Worm (Caenorhabditis elegans): ENCODE data around the gene set-11.
"Not testable (repeated sequence)": the region's sequence is repeated elsewhere in the genome, so short reads cannot be mapped to it uniquely, and the experiment has no call there.

Gene set-11

DNA sequence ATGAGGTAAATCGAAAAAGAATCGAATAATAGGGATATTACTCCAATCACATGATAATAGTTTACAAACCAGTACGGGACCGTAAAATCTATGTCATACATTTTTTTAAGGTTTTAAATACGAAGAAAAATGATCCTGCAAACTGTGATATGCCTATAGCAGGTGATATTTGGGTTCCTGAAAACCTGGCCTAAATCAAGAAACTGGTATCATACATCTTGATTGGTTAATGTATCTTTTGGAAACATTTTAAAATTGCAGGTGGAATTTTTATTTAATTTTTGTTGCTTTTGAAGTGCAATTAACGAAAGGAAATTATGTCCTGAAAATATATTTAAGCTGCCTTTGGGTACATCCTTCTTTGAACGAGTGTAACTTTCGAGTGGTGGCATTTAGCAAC, 7.9 kb upstream of the set-11 start, which contains the start of gene sri-61:
TSS of gene sri-61 (minus strand) at position 101 of the 400 bp plus-strand sequence.
- no peak for TF ChIP-seq ztf-23 (GFP tag; IDR thresholded peaks at IDR 0.05)
- TF ChIP-seq flt-1 (GFP tag; IDR thresholded peaks at IDR 0.05), result no peak
- no peak for TF ChIP-seq ref-1 (GFP tag; conservative IDR thresholded peaks at IDR 0.05)
- TF ChIP-seq med-1 (GFP tag; optimal IDR thresholded peaks at IDR 0.05; ENCODE audit: insufficient read depth), result no peak
- no peak for TF ChIP-seq ztf-29 (GFP tag; IDR thresholded peaks at IDR 0.05)
- no peak for TF ChIP-seq tab-1 (GFP tag; IDR thresholded peaks at IDR 0.05)
- TF ChIP-seq T22C8.4 (GFP tag; IDR thresholded peaks at IDR 0.05), result no peak

DNA sequence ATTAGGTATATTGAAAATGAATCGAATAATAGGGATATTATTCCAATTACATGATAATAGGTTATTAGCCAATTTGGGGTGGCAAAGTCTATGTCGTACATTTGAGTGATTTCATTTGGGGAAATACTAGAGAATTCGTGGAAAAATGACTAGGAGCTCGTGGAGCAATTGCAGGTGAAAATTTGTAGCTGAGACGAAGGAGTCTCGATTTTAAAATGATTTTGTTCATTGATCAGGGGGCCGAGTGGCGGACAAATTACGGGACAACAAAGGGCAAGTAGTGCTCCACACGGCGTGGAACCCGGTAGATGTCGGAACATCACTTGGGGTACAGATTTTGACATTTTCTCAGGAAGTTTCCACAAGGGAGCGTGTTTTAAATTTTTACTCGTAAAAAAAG, 6.0 kb upstream of the set-11 start, which contains the start of gene sri-62:
TSS of gene sri-62 (minus strand) at position 101 of the 400 bp plus-strand sequence.
- TF ChIP-seq T22C8.4 (GFP tag; IDR thresholded peaks at IDR 0.05), result no peak
- no peak for TF ChIP-seq ref-1 (GFP tag; conservative IDR thresholded peaks at IDR 0.05)
- TF ChIP-seq cog-1 (tag; optimal IDR thresholded peaks at IDR 0.05), result no peak
- no peak for TF ChIP-seq flt-1 (GFP tag; IDR thresholded peaks at IDR 0.05)
- no peak for TF ChIP-seq ztf-29 (GFP tag; IDR thresholded peaks at IDR 0.05)
- TF ChIP-seq tab-1 (GFP tag; IDR thresholded peaks at IDR 0.05), result no peak
- TF ChIP-seq ztf-23 (GFP tag; IDR thresholded peaks at IDR 0.05), result no peak

DNA sequence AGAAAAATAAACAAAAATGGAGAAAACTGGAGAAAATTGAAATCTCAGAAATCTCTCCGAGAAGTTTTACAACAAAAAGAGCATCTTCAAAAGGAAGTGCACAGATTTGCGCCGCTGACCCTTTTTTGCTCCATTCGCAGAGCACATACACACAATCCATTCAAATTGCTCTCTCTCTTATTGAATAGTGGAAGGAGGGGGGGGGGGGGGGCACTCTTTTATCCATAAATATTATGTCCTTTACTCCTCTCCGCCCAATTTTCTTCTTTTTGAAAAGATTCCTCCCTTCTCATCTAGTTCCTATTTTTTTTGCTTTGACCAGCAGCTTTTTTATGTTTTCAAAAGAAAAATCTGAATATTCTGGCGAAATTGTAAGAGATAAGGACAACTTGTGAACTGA, 2.7 kb upstream of the set-11 start:
- TF ChIP-seq cog-1 (tag; optimal IDR thresholded peaks at IDR 0.05), result no peak
- no peak for TF ChIP-seq ztf-29 (GFP tag; IDR thresholded peaks at IDR 0.05)
- TF ChIP-seq klf-2 (GFP tag; conservative IDR thresholded peaks at IDR 0.05), result no peak
- TF ChIP-seq T22C8.4 (GFP tag; IDR thresholded peaks at IDR 0.05), result no peak
- no peak for TF ChIP-seq ztf-23 (GFP tag; IDR thresholded peaks at IDR 0.05)
- TF ChIP-seq ref-1 (GFP tag; conservative IDR thresholded peaks at IDR 0.05), result no peak
- TF ChIP-seq flt-1 (GFP tag; IDR thresholded peaks at IDR 0.05), result no peak
- TF ChIP-seq tab-1 (GFP tag; IDR thresholded peaks at IDR 0.05), result no peak

DNA sequence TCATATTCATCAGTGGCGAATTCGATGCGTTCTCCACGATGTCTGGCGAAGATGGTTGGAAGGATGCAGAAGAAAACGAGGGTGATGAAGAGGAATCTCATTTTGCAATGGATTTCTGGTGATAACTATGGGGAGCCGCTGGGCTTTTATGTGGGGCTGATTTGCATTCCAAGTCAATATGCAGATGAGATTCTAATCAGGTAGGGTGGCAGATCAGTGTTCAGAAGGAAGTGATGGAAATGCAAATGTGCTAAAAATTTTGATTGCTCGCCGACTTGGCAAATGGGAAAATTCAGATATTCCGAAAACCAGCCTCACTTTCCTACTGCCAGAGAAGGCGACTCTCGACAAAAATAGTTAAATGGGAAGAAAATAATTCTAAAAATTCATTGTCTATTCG, 2.3 kb downstream of the set-11 start, which contains the start of gene nspf-3:
TSS of gene nspf-3 (minus strand) at position 101 of the 400 bp plus-strand sequence.
- TF ChIP-seq klf-2 (GFP tag; conservative IDR thresholded peaks at IDR 0.05), result no peak
- TF ChIP-seq T22C8.4 (GFP tag; IDR thresholded peaks at IDR 0.05), result no peak
- TF ChIP-seq ref-1 (GFP tag; conservative IDR thresholded peaks at IDR 0.05), result no peak
- no peak for TF ChIP-seq ztf-23 (GFP tag; IDR thresholded peaks at IDR 0.05)
- no peak for TF ChIP-seq tab-1 (GFP tag; IDR thresholded peaks at IDR 0.05)
- no peak for TF ChIP-seq flt-1 (GFP tag; IDR thresholded peaks at IDR 0.05)
- TF ChIP-seq cog-1 (tag; optimal IDR thresholded peaks at IDR 0.05), result no peak
- no peak for TF ChIP-seq med-1 (GFP tag; optimal IDR thresholded peaks at IDR 0.05; ENCODE audit: insufficient read depth)
- TF ChIP-seq ztf-29 (GFP tag; IDR thresholded peaks at IDR 0.05), result no peak

DNA sequence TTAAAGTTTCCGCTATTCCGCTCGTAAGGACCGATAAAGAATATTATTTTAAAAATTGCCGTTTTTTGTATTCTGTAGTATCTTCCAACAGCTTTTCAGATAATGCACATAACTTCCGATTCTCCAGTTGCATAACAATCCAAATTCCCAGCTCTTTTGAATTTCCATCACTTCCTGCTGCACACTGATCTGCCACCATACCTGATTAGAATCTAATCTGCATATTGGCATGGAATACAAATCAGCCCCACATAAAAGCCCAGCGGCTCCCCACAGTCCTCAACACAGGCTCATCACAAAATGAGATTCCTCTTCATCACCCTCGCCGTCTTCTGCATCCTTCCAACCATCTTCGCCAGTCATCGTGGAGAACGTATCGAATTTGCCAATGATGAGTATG, 3.8 kb downstream of the set-11 start, which contains the start of gene nspf-2:
TSS of gene nspf-2 (plus strand) at position 301 of the 400 bp plus-strand sequence.
- not testable (repeated sequence) for TF ChIP-seq klf-2 (GFP tag; conservative IDR thresholded peaks at IDR 0.05); ztf-29 (GFP tag; IDR thresholded peaks at IDR 0.05); tab-1 (GFP tag; IDR thresholded peaks at IDR 0.05)

DNA sequence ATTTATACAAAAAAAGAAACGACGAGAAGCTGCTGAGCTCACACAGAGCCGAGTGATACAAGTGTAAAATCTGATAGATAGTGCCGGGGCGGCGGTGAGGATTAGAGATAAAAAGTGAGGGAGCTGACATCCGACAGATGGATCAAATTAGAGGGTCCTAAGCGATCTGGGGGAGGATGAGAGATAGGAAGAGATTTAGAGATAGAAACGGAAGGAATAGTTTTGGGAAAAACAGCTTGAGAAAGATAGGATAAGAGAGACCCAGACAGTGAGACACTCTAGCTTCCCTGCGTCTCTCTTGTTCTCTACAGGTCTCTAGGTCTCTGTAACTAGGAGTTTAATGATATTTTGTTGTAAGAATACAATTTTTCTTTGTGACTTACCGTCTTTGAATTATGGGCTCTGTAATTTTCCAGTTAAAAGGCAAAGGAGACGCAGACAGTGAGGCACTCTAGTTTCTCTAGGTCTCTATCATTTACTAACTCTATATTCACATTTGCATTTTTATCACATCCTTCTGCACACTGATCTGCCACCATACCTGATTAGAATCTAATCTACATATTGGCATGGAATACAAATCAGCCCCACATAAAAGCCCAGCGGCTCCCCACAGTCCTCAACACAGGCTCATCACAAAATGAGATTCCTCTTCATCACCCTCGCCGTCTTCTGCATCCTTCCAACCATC, 5.2 kb downstream of the set-11 start, which contains the start of the genes sup-9 and nspf-1:
TSS of gene sup-9 (minus strand) at position 43 of the 691 bp plus-strand sequence.
TSS of gene nspf-1 (plus strand) at position 641 of the 691 bp plus-strand sequence.
- TF ChIP-seq cog-1 (tag; optimal IDR thresholded peaks at IDR 0.05) (no peak), med-1 (GFP tag; optimal IDR thresholded peaks at IDR 0.05; ENCODE audit: insufficient read depth) (no peak), flt-1 (GFP tag; IDR thresholded peaks at IDR 0.05) (no peak), T22C8.4 (GFP tag; IDR thresholded peaks at IDR 0.05) (no peak), ztf-29 (GFP tag; IDR thresholded peaks at IDR 0.05) (no peak), ref-1 (GFP tag; conservative IDR thresholded peaks at IDR 0.05) (no peak), ztf-23 (GFP tag; IDR thresholded peaks at IDR 0.05) (no peak)

DNA sequence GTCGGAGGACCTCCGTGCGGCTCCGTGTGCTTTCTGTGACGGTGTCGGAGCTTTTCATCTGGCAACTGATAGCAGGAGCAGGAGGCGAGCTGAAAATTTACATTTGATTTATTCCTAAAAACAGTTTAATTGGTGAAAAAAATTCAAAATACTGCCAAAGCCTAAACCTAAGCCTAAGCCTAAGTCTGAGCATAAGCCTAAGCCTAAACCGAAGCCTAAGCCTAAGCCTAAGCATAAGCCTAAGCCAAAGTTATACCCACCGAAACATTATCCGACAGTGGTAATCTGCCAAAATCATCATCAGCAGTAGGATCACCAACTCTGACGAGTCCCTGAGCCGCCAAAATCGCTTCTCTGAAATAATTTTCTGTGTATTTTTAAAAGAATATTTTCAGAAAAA, 7.6 kb downstream of the set-11 start:
- TF ChIP-seq flt-1 (GFP tag; IDR thresholded peaks at IDR 0.05), result no peak
- no peak for TF ChIP-seq ztf-23 (GFP tag; IDR thresholded peaks at IDR 0.05)
- no peak for TF ChIP-seq ztf-29 (GFP tag; IDR thresholded peaks at IDR 0.05)
- TF ChIP-seq T22C8.4 (GFP tag; IDR thresholded peaks at IDR 0.05), result no peak
- no peak for TF ChIP-seq cog-1 (tag; optimal IDR thresholded peaks at IDR 0.05)
- TF ChIP-seq ref-1 (GFP tag; conservative IDR thresholded peaks at IDR 0.05), result no peak
- TF ChIP-seq med-1 (GFP tag; optimal IDR thresholded peaks at IDR 0.05; ENCODE audit: insufficient read depth), result no peak

DNA sequence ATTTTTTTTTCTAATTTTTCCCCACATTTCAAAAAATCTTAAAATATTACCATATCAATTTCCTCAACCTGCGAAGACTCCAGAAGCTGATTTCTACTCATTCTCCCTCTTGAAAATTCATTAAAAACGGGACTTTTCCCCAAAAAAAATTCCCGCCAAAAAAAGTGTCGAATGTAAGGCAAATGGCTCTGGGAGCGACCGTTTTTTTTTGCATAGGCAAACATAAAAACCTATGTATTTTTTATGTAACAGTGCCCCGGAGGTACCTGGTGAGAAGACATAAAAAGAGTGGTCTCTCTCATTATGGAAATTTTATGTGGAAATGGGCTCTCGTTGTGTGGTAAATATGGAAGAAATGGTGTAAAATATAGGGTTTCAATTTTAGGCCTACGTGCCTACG, 8.2 kb downstream of the set-11 start, which contains the start of gene ceh-87:
TSS of gene ceh-87 (minus strand) at position 101 of the 400 bp plus-strand sequence.
- no peak for TF ChIP-seq med-1 (GFP tag; optimal IDR thresholded peaks at IDR 0.05; ENCODE audit: insufficient read depth)
- no peak for TF ChIP-seq ztf-29 (GFP tag; IDR thresholded peaks at IDR 0.05)
- no peak for TF ChIP-seq ztf-23 (GFP tag; IDR thresholded peaks at IDR 0.05)
- TF ChIP-seq flt-1 (GFP tag; IDR thresholded peaks at IDR 0.05), result no peak
- TF ChIP-seq ref-1 (GFP tag; conservative IDR thresholded peaks at IDR 0.05), result no peak

DNA sequence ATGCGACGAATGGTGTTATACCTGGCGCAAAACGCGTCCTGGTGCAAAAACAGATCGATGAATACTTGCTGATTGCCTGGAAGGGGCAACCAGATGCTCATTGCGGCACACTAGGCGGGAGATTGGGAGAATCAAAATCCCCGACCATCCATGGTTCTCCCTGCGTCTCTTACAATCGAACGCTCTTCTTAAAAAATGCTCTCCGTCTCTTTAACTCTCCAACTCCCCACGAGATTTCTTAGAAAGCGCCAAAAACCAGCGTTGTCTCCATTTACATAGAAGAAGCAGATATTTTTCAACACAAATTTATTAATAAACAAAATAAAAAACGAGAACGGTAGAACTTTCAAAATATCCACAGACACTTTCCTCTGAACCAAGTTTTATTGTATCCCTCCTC, 11.3 kb downstream of the set-11 start, which contains the start of gene F34D6.1:
TSS of gene F34D6.1 (minus strand) at position 101 of the 400 bp plus-strand sequence.
- TF ChIP-seq tab-1 (GFP tag; IDR thresholded peaks at IDR 0.05) (no peak), flt-1 (GFP tag; IDR thresholded peaks at IDR 0.05) (no peak), T22C8.4 (GFP tag; IDR thresholded peaks at IDR 0.05) (no peak), ztf-23 (GFP tag; IDR thresholded peaks at IDR 0.05) (no peak), cog-1 (tag; optimal IDR thresholded peaks at IDR 0.05) (no peak), ztf-29 (GFP tag; IDR thresholded peaks at IDR 0.05) (no peak), klf-2 (GFP tag; conservative IDR thresholded peaks at IDR 0.05) (no peak), ref-1 (GFP tag; conservative IDR thresholded peaks at IDR 0.05) (no peak), med-1 (GFP tag; optimal IDR thresholded peaks at IDR 0.05; ENCODE audit: insufficient read depth) (no peak)

Measured in whole organism, midembryonic.